Fruit fly (Drosophila melanogaster) whole organism, pupa: ENCODE measurements around the gene TwdlT.

Experiments
- CG10348 ChIP-seq: fragments of 200-800 bp; sonication (Bioruptor generic); IDR thresholded peaks from 2 replicates; pipeline ENCODE4 v1.3.6; 2022; ENCODE audit warnings: missing biosample characterization, missing genetic modification characterization
- CG15710 ChIP-seq: fragments of 200-800 bp; sonication (Bioruptor generic); optimal IDR thresholded peaks from 2 replicates; lab custom pipeline; 2018; ENCODE audit warnings: missing biosample characterization, mild to moderate bottlenecking, missing genetic modification characterization, moderate library complexity
- CG17806 ChIP-seq: fragments of 200-800 bp; sonication (Bioruptor generic); optimal IDR thresholded peaks from 2 replicates; lab custom pipeline; 2018; ENCODE audit warnings: missing biosample characterization, mild to moderate bottlenecking, missing genetic modification characterization, moderate library complexity
- CG8159 ChIP-seq: fragments of 200-800 bp; sonication (Bioruptor generic); optimal IDR thresholded peaks from 3 replicates; lab custom pipeline; 2018; ENCODE audit warnings: missing biosample characterization, mild to moderate bottlenecking, missing genetic modification characterization, moderate library complexity
- EcR ChIP-seq: fragments of 200-800 bp; sonication (Bioruptor generic); optimal IDR thresholded peaks from 3 replicates; lab custom pipeline; 2019; ENCODE audit warnings: missing biosample characterization, missing genetic modification characterization, mild to moderate bottlenecking, moderate library complexity, missing genetic modification reagents
- Snoo ChIP-seq: fragments of 200-800 bp; sonication (Bioruptor generic); optimal IDR thresholded peaks from 3 replicates; lab custom pipeline; 2017; ENCODE audit warnings: missing biosample characterization, mild to moderate bottlenecking, missing genetic modification characterization, inconsistent platforms

dm6 chr3R:27092843-27093242, 43.8 kb downstream of the TwdlT start, which contains the start of gene CG14258:
- TF ChIP-seq Snoo (tag; lab: Kevin White, UChicago) (no peak), EcR (GFP tag; lab: Kevin White, UChicago) (no peak), CG8159 (tag; lab: Kevin White, UChicago) (no peak), CG10348 (GFP tag; lab: Robert Waterston, UW) (no peak), CG15710 (tag; lab: Kevin White, UChicago) (no peak), CG17806 (tag; lab: Kevin White, UChicago) (no peak)
